Worm (Caenorhabditis elegans) whole organism, L3 larva: ENCODE measurements around the gene ubc-22.

Experiments
- elt-3 ChIP-seq, 3 experiments: fragments of 150-350 bp in 1 of 3; sonication (generic microtip) in 2 of 3; optimal IDR thresholded peaks; 2 replicates in 2 of 3; 4 replicates in 1 of 3; lab custom pipeline; 2014 to 2017; ENCODE audit warnings: missing biosample characterization in 3 of 3, missing genetic modification characterization in 3 of 3
- fos-1 ChIP-seq: fragments of 150-350 bp; optimal IDR thresholded peaks from 2 replicates; lab custom pipeline; 2014; ENCODE audit warnings: missing biosample characterization, missing genetic modification characterization
- skn-1 ChIP-seq: fragments of 150-350 bp; optimal IDR thresholded peaks from 2 replicates; lab custom pipeline; 2014; ENCODE audit warnings: missing biosample characterization, missing genetic modification characterization

- no peak for TF ChIP-seq fos-1
- no peak for TF ChIP-seq skn-1
- no peak for TF ChIP-seq elt-3 (tag; optimal IDR thresholded peaks at IDR 0.05; lab: Kevin White, UChicago)
These were observed 15.4 kb downstream of the ubc-22 start, which contains the start of gene sprp-4 for ce11 chrX:8853524-8853923.
